Worm (Caenorhabditis elegans) whole organism, L4/young adult: Measurements from ENCODE around the gene nhr-207.

Source experiments
- W03F9.2 ChIP-seq: fragments of 150-350 bp; optimal IDR thresholded peaks from 2 replicates; lab custom pipeline; 2014; ENCODE audit warnings: missing biosample characterization, missing genetic modification characterization
- dao-5 ChIP-seq: sonication (generic microtip); optimal IDR thresholded peaks from 2 replicates; lab custom pipeline; 2016; ENCODE audit warnings: missing genotype, missing genetic modification characterization, moderate library complexity, missing compliant biosample characterization
- him-1 ChIP-seq: sonication (generic microtip); optimal IDR thresholded peaks from 2 replicates; lab custom pipeline; 2016; ENCODE audit warnings: missing genotype, missing genetic modification reagents, missing genetic modification characterization, missing compliant biosample characterization

- TF ChIP-seq him-1 (tag; lab: Kevin White, UChicago): no peak
- TF ChIP-seq dao-5 (tag; lab: Kevin White, UChicago): no peak
- TF ChIP-seq W03F9.2 (tag; lab: Kevin White, UChicago): no peak
Observed at ce11 chrV:12047735-12048134, 48.2 kb upstream of the nhr-207 start.
